Worm (Caenorhabditis elegans): Measurements from ENCODE around the gene F09B12.7.

- TF ChIP-seq unc-39 (tag; optimal IDR thresholded peaks at IDR 0.05) (no peak), ZK546.5 (tag; optimal IDR thresholded peaks at IDR 0.05) (no peak), egl-27 (tag; optimal IDR thresholded peaks at IDR 0.05) (no peak), snpc-4 (tag; optimal IDR thresholded peaks at IDR 0.05) (no peak), nhr-10 (tag; optimal IDR thresholded peaks at IDR 0.05) (no peak), nhr-237 (tag; optimal IDR thresholded peaks at IDR 0.05) (no peak)
These were observed 38.3 kb upstream of the F09B12.7 start for ce11 chrX:15133180-15133579.

All from whole organism, L2 larva.